Worm (Caenorhabditis elegans): ENCODE data around the gene ent-1.

DNA sequence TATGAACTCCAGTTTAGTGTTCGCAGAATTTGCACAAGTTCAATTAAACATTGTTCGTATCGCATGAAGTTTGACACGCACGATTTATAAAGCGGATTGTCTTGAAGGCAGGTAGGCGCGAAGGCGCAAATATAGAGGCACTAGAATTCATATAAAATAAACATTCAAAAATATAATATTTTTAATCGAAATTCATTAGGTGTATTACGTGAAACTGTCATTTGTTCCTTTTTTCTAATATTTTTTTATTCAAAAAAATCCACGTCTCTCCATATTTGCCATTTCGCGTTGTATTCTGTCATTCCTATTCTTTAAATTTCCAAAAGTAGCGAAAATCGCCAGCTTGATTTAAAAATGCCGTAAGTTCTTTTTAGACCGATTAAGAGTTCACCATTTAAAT lies 13.5 kb downstream of the ent-1 start, which contains the start of gene ZK809.1:
- TF ChIP-seq tag-97 (GFP tag; IDR thresholded peaks at IDR 0.05) = no peak
- TF ChIP-seq daf-19 (GFP tag; conservative IDR thresholded peaks at IDR 0.05) = no peak
- no peak for TF ChIP-seq fos-1 (tag; optimal IDR thresholded peaks at IDR 0.05)
- no peak for TF ChIP-seq snpc-4 (tag; optimal IDR thresholded peaks at IDR 0.05)
- no peak for TF ChIP-seq fkh-10 (GFP tag; optimal IDR thresholded peaks at IDR 0.05)
- TF ChIP-seq ama-1 (optimal IDR thresholded peaks at IDR 0.05) = no peak
- TF ChIP-seq nhr-77 (tag; optimal IDR thresholded peaks at IDR 0.05) = no peak
- no peak for TF ChIP-seq pqm-1 (tag; optimal IDR thresholded peaks at IDR 0.05)
- no peak for TF ChIP-seq R02D3.7 (tag; optimal IDR thresholded peaks at IDR 0.05)

All from whole organism, L4 larva.